Worm (Caenorhabditis elegans) whole organism, mixed stage, embryonic: ENCODE data around the gene atg-2.

Experiments
- bed-3 ChIP-seq: fragments of 200-800 bp; sonication (Bioruptor generic); optimal IDR thresholded peaks from 3 replicates; lab custom pipeline; 2018; ENCODE audit warnings: mild to moderate bottlenecking, missing genetic modification characterization, moderate library complexity, missing compliant biosample characterization
- blmp-1 ChIP-seq: fragments of 150-350 bp; optimal IDR thresholded peaks from 2 replicates; lab custom pipeline; 2014; ENCODE audit warnings: missing biosample characterization, missing genetic modification characterization
- lin-32 ChIP-seq: fragments of 200-800 bp; sonication (Bioruptor generic); optimal IDR thresholded peaks from 2 replicates; lab custom pipeline; 2018; ENCODE audit warnings: mild to moderate bottlenecking, missing genetic modification characterization, missing compliant biosample characterization
- lsy-2 ChIP-seq: fragments of 150-350 bp; optimal IDR thresholded peaks from 2 replicates; lab custom pipeline; 2014; ENCODE audit warnings: missing biosample characterization, missing genetic modification characterization
- mep-1 ChIP-seq: fragments of 150-350 bp; optimal IDR thresholded peaks from 2 replicates; lab custom pipeline; 2017; ENCODE audit warnings: missing biosample characterization, missing genetic modification reagents, missing genetic modification characterization, inconsistent platforms
- nhr-12 ChIP-seq: fragments of 150-350 bp; optimal IDR thresholded peaks from 2 replicates; lab custom pipeline; 2014; ENCODE audit warnings: missing biosample characterization, missing genetic modification characterization
- nhr-2 ChIP-seq: fragments of 150-350 bp; optimal IDR thresholded peaks from 2 replicates; lab custom pipeline; 2014; ENCODE audit warnings: missing biosample characterization, missing genetic modification characterization
- nhr-76 ChIP-seq: sonication (generic microtip); optimal IDR thresholded peaks from 2 replicates; lab custom pipeline; 2017; ENCODE audit warnings: missing biosample characterization, missing genetic modification characterization
- pha-4 ChIP-seq: fragments of 150-350 bp; optimal IDR thresholded peaks from 2 replicates; lab custom pipeline; 2018; ENCODE audit warnings: missing biosample characterization, missing genetic modification reagents, missing genetic modification characterization
- snpc-4 ChIP-seq: fragments of 150-350 bp; optimal IDR thresholded peaks from 2 replicates; lab custom pipeline; 2014; ENCODE audit warnings: missing biosample characterization, missing genetic modification characterization
- tbx-8 ChIP-seq: fragments of 200-800 bp; sonication (Bioruptor generic); optimal IDR thresholded peaks from 2 replicates; lab custom pipeline; 2018; ENCODE audit warnings: mild to moderate bottlenecking, missing genetic modification characterization, moderate library complexity, missing compliant biosample characterization
- unc-39 ChIP-seq: fragments of 150-350 bp; optimal IDR thresholded peaks from 2 replicates; lab custom pipeline; 2014; ENCODE audit warnings: missing biosample characterization, missing genetic modification characterization
- unc-62 ChIP-seq: fragments of 150-350 bp; optimal IDR thresholded peaks from 2 replicates; lab custom pipeline; 2014; ENCODE audit warnings: missing biosample characterization, missing genetic modification reagents, missing genetic modification characterization

DNA sequence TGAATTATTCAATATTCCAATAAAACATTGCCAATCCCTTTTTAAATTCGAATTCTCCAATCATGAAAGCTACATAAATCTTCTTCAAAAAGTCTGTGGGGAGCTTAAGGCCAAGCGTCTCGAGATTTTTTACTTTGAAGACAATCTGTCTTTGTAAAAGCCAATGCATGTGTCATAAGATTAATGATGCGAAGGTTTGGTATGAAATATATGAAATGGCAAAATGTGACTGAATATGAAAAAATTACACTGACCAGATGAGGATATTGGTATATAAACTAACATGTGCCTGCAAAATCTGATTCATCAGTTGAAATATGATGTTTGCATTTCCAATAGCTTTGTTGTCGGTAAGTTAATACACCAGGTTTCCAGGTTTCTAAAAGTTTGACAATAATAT lies 39.4 kb downstream of the atg-2 start, which contains the start of gene C53B7.2:
- TF ChIP-seq bed-3 (GFP tag; lab: Kevin White, UChicago) (no peak), tbx-8 (GFP tag; lab: Kevin White, UChicago) (no peak), nhr-12 (no peak), snpc-4 (tag; lab: Kevin White, UChicago) (no peak), pha-4 (tag; lab: Kevin White, UChicago) (no peak), unc-39 (tag; lab: Kevin White, UChicago) (no peak), lin-32 (GFP tag; lab: Kevin White, UChicago) (no peak), unc-62 (GFP tag; lab: Kevin White, UChicago) (no peak), nhr-76 (tag; lab: Kevin White, UChicago) (no peak), nhr-2 (tag; lab: Kevin White, UChicago) (no peak), blmp-1 (tag; lab: Kevin White, UChicago) (no peak), mep-1 (tag; lab: Kevin White, UChicago) (no peak), lsy-2 (tag; lab: Kevin White, UChicago) (no peak)
